Fruit fly (Drosophila melanogaster) whole organism, embryonic: ENCODE data around the gene Reg-2.

Experiments used
- Atf3 ChIP-seq: fragments of 200-800 bp; sonication (Bioruptor generic); optimal IDR thresholded peaks from 3 replicates; lab custom pipeline; 2016; ENCODE audit warnings: missing biosample characterization, missing genetic modification characterization
- B-H1 ChIP-seq: fragments of 200-800 bp; sonication (Bioruptor generic); IDR thresholded peaks from 3 replicates; pipeline ENCODE4 v1.3.6; 2022; ENCODE audit warnings: missing biosample characterization, missing genetic modification characterization
- CG10147 ChIP-seq: fragments of 200-800 bp; sonication (Bioruptor generic); optimal IDR thresholded peaks from 2 replicates; lab custom pipeline; 2019; ENCODE audit warnings: missing biosample characterization, mild to moderate bottlenecking, missing genetic modification characterization, moderate library complexity
- CG10209 ChIP-seq: fragments of 200-800 bp; sonication (Bioruptor generic); optimal IDR thresholded peaks from 3 replicates; lab custom pipeline; 2017; ENCODE audit warnings: missing biosample characterization, mild to moderate bottlenecking, missing genetic modification characterization, missing genetic modification reagents
- CG10321 ChIP-seq: fragments of 200-800 bp; sonication (Bioruptor generic); IDR thresholded peaks from 2 replicates; pipeline ENCODE4 v1.3.6; 2022; ENCODE audit warnings: missing biosample characterization, missing genetic modification characterization
- CG11723 ChIP-seq: fragments of 200-800 bp; sonication (Bioruptor generic); optimal IDR thresholded peaks from 2 replicates; lab custom pipeline; 2017; ENCODE audit warnings: missing biosample characterization, mild to moderate bottlenecking, missing genetic modification characterization
- CG15073 ChIP-seq: fragments of 200-800 bp; sonication (Bioruptor generic); optimal IDR thresholded peaks from 2 replicates; lab custom pipeline; 2016; ENCODE audit warnings: missing biosample characterization, missing genetic modification characterization
- CG15601 ChIP-seq: fragments of 200-800 bp; sonication (Bioruptor generic); optimal IDR thresholded peaks from 3 replicates; lab custom pipeline; 2019; ENCODE audit warnings: missing biosample characterization, mild to moderate bottlenecking, missing genetic modification characterization, moderate library complexity
- CG16779 ChIP-seq: fragments of 200-800 bp; sonication (Bioruptor generic); IDR thresholded peaks from 2 replicates; pipeline ENCODE4 v1.3.6; 2022; ENCODE audit warnings: missing biosample characterization, missing genetic modification characterization
- CG16863 ChIP-seq: fragments of 200-800 bp; sonication (Bioruptor generic); optimal IDR thresholded peaks from 3 replicates; lab custom pipeline; 2016; ENCODE audit warnings: missing biosample characterization, missing genetic modification characterization
- CG17328 ChIP-seq: fragments of 200-800 bp; sonication (Bioruptor generic); IDR thresholded peaks from 2 replicates; pipeline ENCODE4 v1.3.6; 2022; ENCODE audit warnings: missing biosample characterization, missing genetic modification characterization
- CG18764 ChIP-seq: fragments of 200-800 bp; sonication (Bioruptor generic); optimal IDR thresholded peaks from 3 replicates; lab custom pipeline; 2016; ENCODE audit warnings: missing biosample characterization, missing genetic modification characterization
- CG2116 ChIP-seq: fragments of 200-800 bp; sonication (Bioruptor generic); optimal IDR thresholded peaks from 3 replicates; lab custom pipeline; 2018; ENCODE audit warnings: missing biosample characterization, mild to moderate bottlenecking, missing genetic modification characterization
- CG2120 ChIP-seq: fragments of 200-800 bp; sonication (Bioruptor generic); optimal IDR thresholded peaks from 3 replicates; lab custom pipeline; 2016; ENCODE audit warnings: missing biosample characterization, missing genetic modification characterization
- CG2712 ChIP-seq: fragments of 200-800 bp; optimal IDR thresholded peaks from 3 replicates; lab custom pipeline; 2019; ENCODE audit warnings: missing biosample characterization, mild to moderate bottlenecking, missing genetic modification characterization, moderate library complexity
- CG30431 ChIP-seq: fragments of 200-800 bp; sonication (Bioruptor generic); optimal IDR thresholded peaks from 2 replicates; lab custom pipeline; 2017; ENCODE audit warnings: missing biosample characterization, missing genetic modification characterization
- CG3407 ChIP-seq: fragments of 200-800 bp; sonication (Bioruptor generic); optimal IDR thresholded peaks from 2 replicates; lab custom pipeline; 2018; ENCODE audit warnings: missing biosample characterization, mild to moderate bottlenecking, missing genetic modification characterization
- CG4617 ChIP-seq: fragments of 200-800 bp; sonication (Bioruptor generic); optimal IDR thresholded peaks from 3 replicates; lab custom pipeline; 2016; ENCODE audit warnings: missing biosample characterization, missing genetic modification characterization, borderline replicate concordance
- CG4820 ChIP-seq: fragments of 200-800 bp; sonication (Bioruptor generic); optimal IDR thresholded peaks from 3 replicates; lab custom pipeline; 2016; ENCODE audit warnings: missing biosample characterization, missing genetic modification characterization
- CG8944 ChIP-seq: fragments of 200-800 bp; sonication (Bioruptor generic); optimal IDR thresholded peaks from 3 replicates; lab custom pipeline; 2016; ENCODE audit warnings: missing biosample characterization, missing genetic modification characterization
- CG9437 ChIP-seq: fragments of 200-800 bp; sonication (Bioruptor generic); optimal IDR thresholded peaks from 2 replicates; lab custom pipeline; 2018; ENCODE audit warnings: missing biosample characterization, mild to moderate bottlenecking, missing genetic modification characterization
- CTCF ChIP-seq: fragments of 200-800 bp; sonication (Bioruptor generic); optimal IDR thresholded peaks from 2 replicates; lab custom pipeline; 2017; ENCODE audit warnings: missing biosample characterization, mild to moderate bottlenecking, missing genetic modification characterization, moderate library complexity
- Dad ChIP-seq: fragments of 200-800 bp; sonication (Bioruptor generic); optimal IDR thresholded peaks from 3 replicates; lab custom pipeline; 2016; ENCODE audit warnings: missing biosample characterization, missing genetic modification characterization
- Doc3 ChIP-seq: fragments of 200-800 bp; sonication (Bioruptor generic); IDR thresholded peaks from 3 replicates; pipeline ENCODE4 v1.3.6; 2022; ENCODE audit warnings: missing biosample characterization, missing genetic modification characterization; ENCODE audit not compliant: partially characterized antibody
- Gug ChIP-seq: fragments of 200-800 bp; sonication (Bioruptor generic); IDR thresholded peaks from 4 replicates; pipeline ENCODE4 v1.3.6; 2022; ENCODE audit warnings: missing biosample characterization, missing genetic modification characterization
- Hmx ChIP-seq: fragments of 200-800 bp; sonication (Bioruptor generic); optimal IDR thresholded peaks from 2 replicates; lab custom pipeline; 2016; ENCODE audit warnings: missing biosample characterization, missing genetic modification characterization
- MESR4 ChIP-seq: fragments of 200-800 bp; sonication (Bioruptor generic); optimal IDR thresholded peaks from 2 replicates; lab custom pipeline; 2018; ENCODE audit warnings: missing biosample characterization, mild to moderate bottlenecking, missing genetic modification characterization, moderate library complexity
- Mes4 ChIP-seq: fragments of 200-800 bp; sonication (Bioruptor generic); optimal IDR thresholded peaks from 2 replicates; lab custom pipeline; 2016; ENCODE audit warnings: missing biosample characterization, missing genetic modification characterization
- Myb ChIP-seq: fragments of 200-800 bp; sonication (Bioruptor generic); optimal IDR thresholded peaks from 2 replicates; lab custom pipeline; 2016; ENCODE audit warnings: missing biosample characterization, missing genetic modification characterization
- NC2β ChIP-seq: fragments of 200-800 bp; sonication (Bioruptor generic); optimal IDR thresholded peaks from 2 replicates; lab custom pipeline; 2016; ENCODE audit warnings: missing biosample characterization, missing genetic modification characterization
- NFAT ChIP-seq: fragments of 200-800 bp; sonication (Bioruptor generic); IDR thresholded peaks from 2 replicates; pipeline ENCODE4 v1.3.6; 2022; ENCODE audit warnings: missing biosample characterization, missing genetic modification characterization
- Pdp1 ChIP-seq, 2 experiments: fragments of 200-800 bp; sonication (Bioruptor generic); optimal IDR thresholded peaks; 3 replicates each; lab custom pipeline; 2016; ENCODE audit warnings: missing biosample characterization in 2 of 2, missing genetic modification characterization in 2 of 2, mild to moderate bottlenecking in 1 of 2, moderate library complexity in 1 of 2
- Sin3A ChIP-seq: fragments of >200 bp; optimal IDR thresholded peaks from 2 replicates; lab custom pipeline; 2018
- Taf1 ChIP-seq: fragments of 200-800 bp; sonication (Bioruptor generic); IDR thresholded peaks from 2 replicates; pipeline ENCODE4 v1.3.6; 2022; ENCODE audit warnings: missing biosample characterization, missing genetic modification characterization
- Tbp ChIP-seq: fragments of >200 bp; optimal IDR thresholded peaks from 2 replicates; lab custom pipeline; 2018; ENCODE audit warnings: missing biosample characterization, missing genetic modification characterization
- abd-A ChIP-seq: fragments of 200-800 bp; sonication (Bioruptor generic); optimal IDR thresholded peaks from 3 replicates; lab custom pipeline; 2019; ENCODE audit warnings: missing biosample characterization, mild to moderate bottlenecking, missing genetic modification characterization, moderate library complexity
- ato ChIP-seq: fragments of 200-800 bp; sonication (Bioruptor generic); IDR thresholded peaks from 2 replicates; pipeline ENCODE4 v1.3.6; 2022; ENCODE audit warnings: missing biosample characterization, missing genetic modification characterization; ENCODE audit not compliant: partially characterized antibody
- az2 ChIP-seq: fragments of 200-800 bp; sonication (Bioruptor generic); optimal IDR thresholded peaks from 3 replicates; lab custom pipeline; 2016; ENCODE audit warnings: missing biosample characterization, missing genetic modification characterization
- br ChIP-seq: fragments of >200 bp; optimal IDR thresholded peaks from 2 replicates; lab custom pipeline; 2017
- dysf ChIP-seq: fragments of 200-800 bp; sonication (Bioruptor generic); IDR thresholded peaks from 3 replicates; pipeline ENCODE4 v1.3.6; 2022; ENCODE audit warnings: missing biosample characterization, missing genetic modification characterization
- en ChIP-seq: fragments of 200-800 bp; sonication (Bioruptor generic); optimal IDR thresholded peaks from 2 replicates; lab custom pipeline; 2016; ENCODE audit warnings: missing biosample characterization, missing genetic modification characterization
- esg ChIP-seq: fragments of 200-800 bp; sonication (Bioruptor generic); conservative IDR thresholded peaks from 2 replicates; pipeline ENCODE4 v1.3.6; 2022; ENCODE audit warnings: missing biosample characterization, missing genetic modification characterization
- fru ChIP-seq: fragments of >200 bp; optimal IDR thresholded peaks from 2 replicates; lab custom pipeline; 2017
- gce ChIP-seq: fragments of 200-800 bp; sonication (Bioruptor generic); IDR thresholded peaks from 3 replicates; pipeline ENCODE4 v1.3.6; 2022; ENCODE audit warnings: missing biosample characterization, missing genetic modification characterization
- grn ChIP-seq: fragments of 200-800 bp; sonication (Bioruptor generic); optimal IDR thresholded peaks from 3 replicates; lab custom pipeline; 2017; ENCODE audit warnings: missing biosample characterization, missing genetic modification characterization
- pita ChIP-seq: fragments of 200-800 bp; sonication (Bioruptor generic); optimal IDR thresholded peaks from 2 replicates; lab custom pipeline; 2017; ENCODE audit warnings: missing biosample characterization, mild to moderate bottlenecking, missing genetic modification characterization
- pum ChIP-seq: fragments of 200-800 bp; sonication (Bioruptor generic); optimal IDR thresholded peaks from 2 replicates; lab custom pipeline; 2016; ENCODE audit warnings: missing biosample characterization, missing genetic modification characterization
- sr ChIP-seq: fragments of 200-800 bp; sonication (Bioruptor generic); IDR thresholded peaks from 3 replicates; pipeline ENCODE4 v1.3.6; 2022; ENCODE audit warnings: missing biosample characterization, missing genetic modification characterization
- tgo ChIP-seq: fragments of 200-800 bp; sonication (Bioruptor generic); IDR thresholded peaks from 3 replicates; pipeline ENCODE4 v1.3.6; 2022; ENCODE audit warnings: missing biosample characterization, missing genetic modification characterization
- tna ChIP-seq: fragments of 200-800 bp; sonication (Bioruptor generic); IDR thresholded peaks from 2 replicates; pipeline ENCODE4 v1.3.6; 2022; ENCODE audit warnings: missing biosample characterization, missing genetic modification characterization; ENCODE audit not compliant: partially characterized antibody
- tx ChIP-seq: fragments of 200-800 bp; sonication (Bioruptor generic); optimal IDR thresholded peaks from 2 replicates; lab custom pipeline; 2016; ENCODE audit warnings: missing biosample characterization, missing genetic modification characterization
- wor ChIP-seq: fragments of 200-800 bp; sonication (Bioruptor generic); IDR thresholded peaks from 2 replicates; pipeline ENCODE4 v1.3.6; 2022; ENCODE audit warnings: missing biosample characterization, missing genetic modification characterization

Gene Reg-2

DNA sequence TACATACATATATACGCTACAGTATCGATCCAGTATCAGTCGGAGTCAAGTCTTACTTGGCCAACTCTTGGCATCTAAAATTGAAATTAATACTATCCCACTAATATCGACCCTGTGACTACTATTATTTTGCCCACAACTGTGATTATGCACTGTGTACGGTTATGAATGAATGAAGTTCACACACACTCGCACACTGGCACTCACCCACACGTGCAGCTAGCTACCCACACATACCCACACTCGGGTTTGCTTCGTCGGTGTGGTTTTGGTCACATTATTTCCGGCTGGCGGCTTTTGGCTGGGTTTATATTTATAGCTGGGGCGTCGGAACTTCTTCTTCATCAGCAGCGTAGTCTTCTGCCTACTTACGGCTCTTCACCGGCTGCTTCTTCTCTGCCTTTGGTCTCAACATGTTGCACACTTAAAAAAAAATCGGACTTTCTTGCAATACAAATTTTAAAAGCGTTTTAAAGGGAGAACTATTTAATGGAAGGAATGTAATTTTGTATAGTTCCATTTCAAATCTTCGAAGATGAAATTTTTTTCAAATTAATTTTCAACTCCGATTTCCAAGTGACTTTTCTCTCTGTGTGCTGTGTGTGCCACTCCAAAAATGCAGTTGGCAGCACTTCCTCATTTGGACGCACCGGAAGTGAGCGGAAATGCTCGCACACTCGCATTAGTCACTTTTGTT is 28.1 kb upstream of the Reg-2 start (continued):
- peak; percentile 93 for TF ChIP-seq CG10209
- TF ChIP-seq NC2β, result peak; percentile 91
- TF ChIP-seq Taf1 (GFP tag; lab: Robert Waterston, UW), result 0 out of 2 replicates have a peak, but pooled peaks have one; percentile 37
- peak; percentile 94 for TF ChIP-seq wor (GFP tag; lab: Robert Waterston, UW)
- peak; percentile 59 for TF ChIP-seq CG2116 (GFP tag; lab: Kevin White, UChicago)
- peak; percentile 91 for TF ChIP-seq B-H1 (GFP tag; lab: Robert Waterston, UW)
- TF ChIP-seq br (lab: Kevin White, UChicago), result no peak
- no peak for TF ChIP-seq Doc3 (GFP tag; lab: Robert Waterston, UW)
- peak; percentile 95 for TF ChIP-seq CG2712
- peak; percentile 85 for TF ChIP-seq Gug (GFP tag; lab: Robert Waterston, UW)
- TF ChIP-seq CG9437, result peak; percentile 82
- TF ChIP-seq CG18764 (GFP tag; lab: Kevin White, UChicago), result peak; percentile 87
- peak; percentile 59 for TF ChIP-seq Hmx
- peak; percentile 63 for TF ChIP-seq CG10321 (GFP tag; lab: Robert Waterston, UW)
- TF ChIP-seq Myb (GFP tag; lab: Kevin White, UChicago), result peak; percentile 75
- peak; percentile 96 for TF ChIP-seq CG17328 (GFP tag; lab: Robert Waterston, UW)
- TF ChIP-seq CG2120 (GFP tag; lab: Kevin White, UChicago), result peak; percentile 60
- TF ChIP-seq gce, result peak; percentile 92
- peak; percentile 90 for TF ChIP-seq CG3407 (GFP tag; lab: Kevin White, UChicago)
- TF ChIP-seq CG10147, result peak; percentile 59
- peak; percentile 82 to 91 for TF ChIP-seq Pdp1 (GFP tag; optimal IDR thresholded peaks at IDR 0.05; lab: Kevin White, UChicago)
- peak; percentile 85 for TF ChIP-seq tgo (GFP tag; lab: Robert Waterston, UW)
- peak; percentile 87 for TF ChIP-seq dysf
- peak; percentile 91 for TF ChIP-seq CG30431
- peak; percentile 92 for TF ChIP-seq CG16863 (GFP tag; lab: Kevin White, UChicago)
- TF ChIP-seq az2 (GFP tag; lab: Kevin White, UChicago), result peak; percentile 93
- TF ChIP-seq en (GFP tag; lab: Kevin White, UChicago), result peak; percentile 88
- peak; percentile 87 for TF ChIP-seq sr
- peak; percentile 44 for TF ChIP-seq CTCF (GFP tag; lab: Kevin White, UChicago)
- peak; percentile 77 for TF ChIP-seq CG15073 (GFP tag; lab: Kevin White, UChicago)
- no peak for TF ChIP-seq pita (GFP tag; lab: Kevin White, UChicago)
- no peak for TF ChIP-seq Tbp (GFP tag; lab: Kevin White, UChicago)
- 0 out of 2 replicates have a peak, but pooled peaks have one; percentile 29 for TF ChIP-seq CG16779 (GFP tag; lab: Robert Waterston, UW)
- TF ChIP-seq tna (GFP tag; lab: Robert Waterston, UW), result no peak
- TF ChIP-seq MESR4 (GFP tag; lab: Kevin White, UChicago), result peak; percentile 6
- peak; percentile 93 for TF ChIP-seq CG4820
- TF ChIP-seq tx, result peak; percentile 88
- TF ChIP-seq Sin3A (lab: Kevin White, UChicago), result no peak
- peak; percentile 91 for TF ChIP-seq CG8944 (GFP tag; lab: Kevin White, UChicago)
- TF ChIP-seq NFAT (GFP tag; lab: Robert Waterston, UW), result peak; percentile 48; the same call in 1 of the 2 replicates
- TF ChIP-seq CG15601 (tag; lab: Kevin White, UChicago), result peak; percentile 94
- TF ChIP-seq Mes4 (GFP tag; lab: Kevin White, UChicago), result peak; percentile 93
- TF ChIP-seq grn (GFP tag; lab: Kevin White, UChicago), result peak; percentile 56
- peak; percentile 93 for TF ChIP-seq Atf3 (GFP tag; lab: Kevin White, UChicago)
- TF ChIP-seq abd-A (tag; lab: Kevin White, UChicago), result no peak
- TF ChIP-seq Dad (GFP tag; lab: Kevin White, UChicago), result peak; percentile 84
- no peak for TF ChIP-seq ato (GFP tag; lab: Robert Waterston, UW)
- TF ChIP-seq CG4617 (GFP tag; lab: Kevin White, UChicago), result peak; percentile 73
- peak; percentile 95 for TF ChIP-seq pum
- TF ChIP-seq CG11723 (GFP tag; lab: Kevin White, UChicago), result peak; percentile 87
- TF ChIP-seq fru (lab: Kevin White, UChicago), result no peak
- peak; percentile 88 for TF ChIP-seq esg
